Worm (Caenorhabditis elegans) whole organism, L1 larva: ENCODE measurements around the gene C35D10.12.

Experiments used
- C04F5.9 ChIP-seq: sonication (generic microtip); optimal IDR thresholded peaks from 2 replicates; lab custom pipeline; 2016; ENCODE audit warnings: missing genetic modification characterization, missing compliant biosample characterization
- C34B4.2 ChIP-seq: sonication (generic microtip); optimal IDR thresholded peaks from 2 replicates; lab custom pipeline; 2017; ENCODE audit warnings: mild to moderate bottlenecking, missing genetic modification characterization, missing compliant biosample characterization
- Y116A8C.19 ChIP-seq: sonication (generic microtip); optimal IDR thresholded peaks from 2 replicates; lab custom pipeline; 2016; ENCODE audit warnings: missing compliant biosample characterization, missing genetic modification characterization, borderline replicate concordance
- aha-1 ChIP-seq: fragments of 150-350 bp; optimal IDR thresholded peaks from 2 replicates; lab custom pipeline; 2014; ENCODE audit warnings: missing biosample characterization, missing genetic modification characterization
- aly-2 ChIP-seq: fragments of 150-350 bp; optimal IDR thresholded peaks from 2 replicates; lab custom pipeline; 2014; ENCODE audit warnings: missing biosample characterization, missing genetic modification characterization
- ama-1 ChIP-seq: fragments of 150-350 bp; optimal IDR thresholded peaks from 2 replicates; lab custom pipeline; 2014
- blmp-1 ChIP-seq: fragments of 150-350 bp; optimal IDR thresholded peaks from 2 replicates; lab custom pipeline; 2014; ENCODE audit warnings: missing biosample characterization, missing genetic modification characterization
- ceh-8 ChIP-seq: fragments of 200-800 bp; sonication (Bioruptor generic); optimal IDR thresholded peaks from 2 replicates; lab custom pipeline; 2018; ENCODE audit warnings: mild to moderate bottlenecking, missing genetic modification characterization, moderate library complexity, missing compliant biosample characterization
- ceh-82 ChIP-seq, 3 experiments: fragments of 150-350 bp in 1 of 3; sonication (generic microtip) in 2 of 3; optimal IDR thresholded peaks; 2 replicates each; lab custom pipeline; 2014 to 2017; ENCODE audit warnings: missing biosample characterization in 3 of 3, missing genetic modification characterization in 3 of 3
- ceh-88 ChIP-seq: fragments of 200-800 bp; sonication (Bioruptor generic); IDR thresholded peaks from 2 replicates; pipeline ENCODE4 v1.3.6; 2022; ENCODE audit warnings: missing genetic modification characterization, missing compliant biosample characterization
- ceh-90 ChIP-seq: sonication (generic microtip); optimal IDR thresholded peaks from 2 replicates; lab custom pipeline; 2016; ENCODE audit warnings: missing genetic modification characterization, missing compliant biosample characterization
- dpl-1 ChIP-seq, 3 experiments: fragments of 150-350 bp in 2 of 3; sonication (generic microtip) in 1 of 3; optimal IDR thresholded peaks; 2 replicates each; lab custom pipeline; 2014 to 2017; ENCODE audit warnings: missing biosample characterization in 3 of 3, missing genetic modification characterization in 3 of 3, missing genetic modification reagents in 3 of 3
- dsc-1 ChIP-seq: sonication (generic microtip); optimal IDR thresholded peaks from 2 replicates; lab custom pipeline; 2016; ENCODE audit warnings: mild to moderate bottlenecking, missing genetic modification characterization, missing compliant biosample characterization
- egl-13 ChIP-seq: sonication (generic microtip); optimal IDR thresholded peaks from 2 replicates; lab custom pipeline; 2016; ENCODE audit warnings: missing genotype, missing genetic modification reagents, missing genetic modification characterization, missing compliant biosample characterization
- elt-2 ChIP-seq: sonication (generic microtip); optimal IDR thresholded peaks from 2 replicates; lab custom pipeline; 2016; ENCODE audit warnings: missing genetic modification characterization, mild to moderate bottlenecking, inconsistent platforms, missing compliant biosample characterization, missing genetic modification reagents
- fkh-10 ChIP-seq: sonication (generic microtip); optimal IDR thresholded peaks from 2 replicates; lab custom pipeline; 2017; ENCODE audit warnings: missing biosample characterization, missing genetic modification reagents, missing genetic modification characterization
- fkh-8 ChIP-seq: sonication (generic microtip); optimal IDR thresholded peaks from 2 replicates; lab custom pipeline; 2016; ENCODE audit warnings: mild to moderate bottlenecking, missing genetic modification characterization, missing compliant biosample characterization
- fos-1 ChIP-seq: fragments of 150-350 bp; optimal IDR thresholded peaks from 2 replicates; lab custom pipeline; 2014; ENCODE audit warnings: missing biosample characterization, missing genetic modification characterization
- hlh-4 ChIP-seq: sonication (generic microtip); optimal IDR thresholded peaks from 2 replicates; lab custom pipeline; 2016; ENCODE audit warnings: mild to moderate bottlenecking, missing genetic modification characterization, missing compliant biosample characterization
- hpl-2 ChIP-seq: fragments of 150-350 bp; optimal IDR thresholded peaks from 2 replicates; lab custom pipeline; 2014; ENCODE audit warnings: missing biosample characterization, missing genetic modification reagents, missing genetic modification characterization
- irx-1 ChIP-seq: sonication (generic microtip); optimal IDR thresholded peaks from 2 replicates; lab custom pipeline; 2016; ENCODE audit warnings: missing genetic modification characterization, missing compliant biosample characterization
- isw-1 ChIP-seq: fragments of 200-800 bp; sonication (Bioruptor generic); IDR thresholded peaks from 2 replicates; pipeline ENCODE4 v1.3.6; 2022; ENCODE audit warnings: missing genetic modification characterization, missing compliant biosample characterization
- jun-1 ChIP-seq: fragments of 150-350 bp; optimal IDR thresholded peaks from 2 replicates; lab custom pipeline; 2014; ENCODE audit warnings: missing biosample characterization, missing genetic modification reagents, missing genetic modification characterization
- lin-13 ChIP-seq: fragments of 150-350 bp; optimal IDR thresholded peaks from 2 replicates; lab custom pipeline; 2014; ENCODE audit warnings: missing biosample characterization, missing genetic modification reagents, missing genetic modification characterization
- lin-14 ChIP-seq: fragments of 200-800 bp; sonication (Bioruptor generic); optimal IDR thresholded peaks from 2 replicates; lab custom pipeline; 2018; ENCODE audit warnings: mild to moderate bottlenecking, missing genetic modification characterization, moderate library complexity, missing compliant biosample characterization
- lin-35 ChIP-seq, 2 experiments: fragments of 150-350 bp; optimal IDR thresholded peaks; 2 replicates each; lab custom pipeline; 2014; ENCODE audit warnings: missing biosample characterization in 2 of 2, missing genetic modification characterization in 2 of 2, missing genetic modification reagents in 2 of 2
- lin-39 ChIP-seq: fragments of 150-350 bp; optimal IDR thresholded peaks from 2 replicates; lab custom pipeline; 2014; ENCODE audit warnings: missing biosample characterization, missing genetic modification reagents, missing genetic modification characterization
- lir-3 ChIP-seq: sonication (generic microtip); optimal IDR thresholded peaks from 2 replicates; lab custom pipeline; 2016; ENCODE audit warnings: mild to moderate bottlenecking, missing genetic modification characterization, moderate library complexity, missing compliant biosample characterization; ENCODE audit not compliant: poor library complexity
- mdl-1 ChIP-seq, 2 experiments: fragments of 150-350 bp; optimal IDR thresholded peaks; 2 replicates each; lab custom pipeline; 2014 to 2017; ENCODE audit warnings: missing biosample characterization in 2 of 2, missing genetic modification characterization in 2 of 2, inconsistent platforms in 1 of 2
- mef-2 ChIP-seq: fragments of 150-350 bp; optimal IDR thresholded peaks from 2 replicates; lab custom pipeline; 2014; ENCODE audit warnings: missing biosample characterization, missing genetic modification characterization
- nhr-11 ChIP-seq: fragments of 150-350 bp; optimal IDR thresholded peaks from 2 replicates; lab custom pipeline; 2014; ENCODE audit warnings: missing biosample characterization, missing genetic modification characterization
- nhr-12 ChIP-seq: sonication (generic microtip); optimal IDR thresholded peaks from 2 replicates; lab custom pipeline; 2017; ENCODE audit warnings: missing biosample characterization, missing genetic modification characterization
- nhr-19 ChIP-seq: fragments of 200-800 bp; sonication (Bioruptor generic); conservative IDR thresholded peaks from 2 replicates; pipeline ENCODE4 v1.3.6; 2022; ENCODE audit warnings: missing genetic modification characterization, missing compliant biosample characterization
- nhr-20 ChIP-seq: sonication (generic microtip); optimal IDR thresholded peaks from 2 replicates; lab custom pipeline; 2016; ENCODE audit warnings: mild to moderate bottlenecking, missing genetic modification characterization, missing compliant biosample characterization
- nhr-237 ChIP-seq: fragments of 150-350 bp; optimal IDR thresholded peaks from 2 replicates; lab custom pipeline; 2014; ENCODE audit warnings: missing biosample characterization, missing genetic modification characterization
- nhr-28 ChIP-seq: fragments of 150-350 bp; optimal IDR thresholded peaks from 2 replicates; lab custom pipeline; 2014; ENCODE audit warnings: missing biosample characterization, missing genetic modification characterization
- nhr-47 ChIP-seq: sonication (generic microtip); optimal IDR thresholded peaks from 2 replicates; lab custom pipeline; 2016; ENCODE audit warnings: mild to moderate bottlenecking, missing genetic modification characterization, moderate library complexity, missing compliant biosample characterization
- nhr-77 ChIP-seq: fragments of 150-350 bp; optimal IDR thresholded peaks from 2 replicates; lab custom pipeline; 2014; ENCODE audit warnings: missing biosample characterization, missing genetic modification characterization
- nhr-84 ChIP-seq: sonication (generic microtip); optimal IDR thresholded peaks from 2 replicates; lab custom pipeline; 2017; ENCODE audit warnings: missing biosample characterization, missing genetic modification characterization
- nhr-90 ChIP-seq: sonication (generic microtip); optimal IDR thresholded peaks from 2 replicates; lab custom pipeline; 2016; ENCODE audit warnings: mild to moderate bottlenecking, missing genetic modification characterization, missing compliant biosample characterization; ENCODE audit not compliant: poor library complexity
- rnt-1 ChIP-seq: sonication (generic microtip); optimal IDR thresholded peaks from 2 replicates; lab custom pipeline; 2016; ENCODE audit warnings: mild to moderate bottlenecking, missing genetic modification characterization, moderate library complexity, missing compliant biosample characterization
- skn-1 ChIP-seq: fragments of 150-350 bp; optimal IDR thresholded peaks from 2 replicates; lab custom pipeline; 2014; ENCODE audit warnings: missing biosample characterization, missing genetic modification characterization
- snpc-4 ChIP-seq: fragments of 150-350 bp; optimal IDR thresholded peaks from 2 replicates; lab custom pipeline; 2014; ENCODE audit warnings: missing biosample characterization, missing genetic modification characterization
- snu-23 ChIP-seq: sonication (generic microtip); optimal IDR thresholded peaks from 2 replicates; lab custom pipeline; 2016; ENCODE audit warnings: missing genetic modification characterization, missing compliant biosample characterization
- sox-4 ChIP-seq: sonication (generic microtip); optimal IDR thresholded peaks from 2 replicates; lab custom pipeline; 2016; ENCODE audit warnings: missing genetic modification characterization, missing compliant biosample characterization
- swsn-7 ChIP-seq: sonication (generic microtip); optimal IDR thresholded peaks from 2 replicates; lab custom pipeline; 2016; ENCODE audit warnings: missing genetic modification characterization, missing compliant biosample characterization
- tbx-2 ChIP-seq: sonication (generic microtip); optimal IDR thresholded peaks from 2 replicates; lab custom pipeline; 2016; ENCODE audit warnings: missing genetic modification characterization, missing compliant biosample characterization
- unc-30 ChIP-seq: sonication (generic microtip); optimal IDR thresholded peaks from 2 replicates; lab custom pipeline; 2017; ENCODE audit warnings: missing biosample characterization, missing genetic modification characterization
- unc-62 ChIP-seq: fragments of 150-350 bp; optimal IDR thresholded peaks from 2 replicates; lab custom pipeline; 2014; ENCODE audit warnings: missing biosample characterization, missing genetic modification reagents, missing genetic modification characterization
- unc-86 ChIP-seq: sonication (generic microtip); optimal IDR thresholded peaks from 2 replicates; lab custom pipeline; 2016; ENCODE audit warnings: missing genetic modification characterization, missing compliant biosample characterization
- vab-15 ChIP-seq: sonication (generic microtip); optimal IDR thresholded peaks from 2 replicates; lab custom pipeline; 2017; ENCODE audit warnings: missing genotype, mild to moderate bottlenecking, missing genetic modification characterization, missing compliant biosample characterization
- zag-1 ChIP-seq: fragments of 150-350 bp; optimal IDR thresholded peaks from 2 replicates; lab custom pipeline; 2014; ENCODE audit warnings: missing biosample characterization, missing genetic modification characterization
- zip-4 ChIP-seq: fragments of 200-800 bp; sonication (Bioruptor generic); optimal IDR thresholded peaks from 2 replicates; lab custom pipeline; 2018; ENCODE audit warnings: mild to moderate bottlenecking, missing genetic modification characterization, moderate library complexity, missing compliant biosample characterization
- ztf-11 ChIP-seq, 2 experiments: sonication (generic microtip); optimal IDR thresholded peaks; 2 replicates each; lab custom pipeline; 2016 to 2017; ENCODE audit warnings: missing genetic modification characterization in 2 of 2, missing biosample characterization in 1 of 2, missing compliant biosample characterization in 1 of 2

The C35D10.12 gene

ce11 chrIII:4912317-4912716 lies 37.7 kb upstream of the C35D10.12 start, which contains the start of the genes F26F4.9 and cee-1:
Gene F26F4.9, minus strand, starts transcription at chrIII:4912521.
Gene cee-1, plus strand, starts transcription at chrIII:4912699.
- TF ChIP-seq unc-86 (tag; lab: Kevin White, UChicago) (peak; percentile 32), nhr-77 (tag; lab: Kevin White, UChicago) (no peak), ztf-11 (tag; optimal IDR thresholded peaks at IDR 0.05; lab: Kevin White, UChicago) (peak in 1 of 2 experiments; percentile 88), unc-62 (GFP tag; lab: Kevin White, UChicago) (no peak), nhr-90 (tag; lab: Kevin White, UChicago) (peak; percentile 84), rnt-1 (peak; percentile 96), vab-15 (tag; lab: Kevin White, UChicago) (no peak), blmp-1 (tag; lab: Kevin White, UChicago) (peak; percentile 40), fkh-10 (GFP tag; lab: Kevin White, UChicago) (no peak), unc-30 (tag; lab: Kevin White, UChicago) (no peak), nhr-47 (tag; lab: Kevin White, UChicago) (peak; percentile 82), nhr-84 (no peak), tbx-2 (peak; percentile 82), isw-1 (GFP tag; lab: Robert Waterston, UW) (peak; percentile 35), snpc-4 (tag; lab: Kevin White, UChicago) (no peak), swsn-7 (tag; lab: Kevin White, UChicago) (peak; percentile 70), ceh-88 (GFP tag; lab: Robert Waterston, UW) (no peak), hlh-4 (peak; percentile 22), C04F5.9 (tag; lab: Kevin White, UChicago) (peak; percentile 66), egl-13 (tag; lab: Kevin White, UChicago) (peak; percentile 75), hpl-2 (GFP tag; lab: Kevin White, UChicago) (no peak), elt-2 (tag; lab: Kevin White, UChicago) (peak; percentile 44), mdl-1 (tag; optimal IDR thresholded peaks at IDR 0.05; lab: Kevin White, UChicago) (no peak), nhr-19 (peak; percentile 66), lir-3 (peak; percentile 93), jun-1 (tag; lab: Kevin White, UChicago) (no peak), ceh-90 (tag; lab: Kevin White, UChicago) (peak; percentile 90), nhr-28 (tag; lab: Kevin White, UChicago) (no peak), lin-35 (GFP tag; optimal IDR thresholded peaks at IDR 0.05; lab: Kevin White, UChicago) (peak; percentile 67 to 75), nhr-237 (tag; lab: Kevin White, UChicago) (no peak), ceh-82 (tag; optimal IDR thresholded peaks at IDR 0.05; lab: Kevin White, UChicago) (peak in 2 of 3 experiments; percentile 19 to 47), nhr-12 (tag; lab: Kevin White, UChicago) (no peak), ama-1 (no peak), aly-2 (no peak), dsc-1 (peak; percentile 84), mef-2 (tag; lab: Kevin White, UChicago) (no peak), aha-1 (no peak), snu-23 (GFP tag; lab: Kevin White, UChicago) (peak; percentile 75), irx-1 (peak; percentile 86), ceh-8 (GFP tag; lab: Kevin White, UChicago) (no peak), skn-1 (tag; lab: Kevin White, UChicago) (peak; percentile 22), zag-1 (no peak), sox-4 (tag; lab: Kevin White, UChicago) (peak; percentile 87), nhr-11 (no peak), nhr-20 (peak; percentile 74), lin-39 (tag; lab: Kevin White, UChicago) (no peak), dpl-1 (GFP tag; optimal IDR thresholded peaks at IDR 0.05; lab: Kevin White, UChicago) (peak; percentile 61 to 76 (median 68)), Y116A8C.19 (tag; lab: Kevin White, UChicago) (peak; percentile 73), zip-4 (peak; percentile 8), fkh-8 (tag; lab: Kevin White, UChicago) (peak; percentile 70), lin-13 (GFP tag; lab: Kevin White, UChicago) (peak; percentile 21), C34B4.2 (tag; lab: Kevin White, UChicago) (no peak), fos-1 (tag; lab: Kevin White, UChicago) (no peak), lin-14 (GFP tag; lab: Kevin White, UChicago) (peak; percentile 71)
